Worm (Caenorhabditis elegans): ENCODE data around the gene F28B4.3.

The F28B4.3 gene

ce11 chrX:3190193-3190592 lies 45.0 kb downstream of the F28B4.3 start:
- TF ChIP-seq K11D2.4 (GFP tag; IDR thresholded peaks at IDR 0.05), result no peak
- TF ChIP-seq F49E8.2 (tag; optimal IDR thresholded peaks at IDR 0.05; ENCODE audit: insufficient read depth), result no peak
- no peak for TF ChIP-seq lag-1 (GFP tag; IDR thresholded peaks at IDR 0.05)
- TF ChIP-seq unc-62 (GFP tag; optimal IDR thresholded peaks at IDR 0.05), result no peak
- TF ChIP-seq K12H6.12 (tag; optimal IDR thresholded peaks at IDR 0.05), result no peak
- TF ChIP-seq F57A8.1 (GFP tag; optimal IDR thresholded peaks at IDR 0.05), result no peak
- TF ChIP-seq egl-18 (GFP tag; IDR thresholded peaks at IDR 0.05), result no peak
- TF ChIP-seq dpff-1 (tag; optimal IDR thresholded peaks at IDR 0.05), result no peak
- no peak for TF ChIP-seq hmg-20 (GFP tag; IDR thresholded peaks at IDR 0.05)
- TF ChIP-seq unc-130 (GFP tag; optimal IDR thresholded peaks at IDR 0.05), result no peak
- no peak for TF ChIP-seq F33H1.4 (GFP tag; IDR thresholded peaks at IDR 0.05)

ce11 chrX:3184649-3185048 lies 50.6 kb downstream of the F28B4.3 start:
- TF ChIP-seq attf-5 (GFP tag; optimal IDR thresholded peaks at IDR 0.05), result no peak

ce11 chrX:3181870-3182269 lies 53.3 kb downstream of the F28B4.3 start:
- peak; percentile 57 for TF ChIP-seq nhr-80 (tag; optimal IDR thresholded peaks at IDR 0.05)
- no peak for TF ChIP-seq lsl-1 (GFP tag; optimal IDR thresholded peaks at IDR 0.05)

- TF ChIP-seq zfh-2 (GFP tag; conservative IDR thresholded peaks at IDR 0.05), result peak; percentile 61
- no peak for TF ChIP-seq nhr-27 (tag; optimal IDR thresholded peaks at IDR 0.05)
Observed at ce11 chrX:3181376-3181775, 53.8 kb downstream of the F28B4.3 start.

ce11 chrX:3178501-3178900 lies 56.7 kb downstream of the F28B4.3 start, which contains the start of gene klp-4:
TSS of gene klp-4 (minus strand) at chrX:3178701.
- TF ChIP-seq bed-2 (GFP tag; IDR thresholded peaks at IDR 0.05) (no peak), ceh-79 (tag; optimal IDR thresholded peaks at IDR 0.05) (no peak), ceh-40 (GFP tag; IDR thresholded peaks at IDR 0.05) (no peak), repo-1 (tag; optimal IDR thresholded peaks at IDR 0.05) (no peak), tbp1 (GFP tag; optimal IDR thresholded peaks at IDR 0.05) (no peak), mel-28 (tag; optimal IDR thresholded peaks at IDR 0.05; ENCODE audit: borderline replicate concordance) (no peak), lin-40 (tag; optimal IDR thresholded peaks at IDR 0.05) (no peak), aptf-2 (GFP tag; conservative IDR thresholded peaks at IDR 0.05) (no peak), K12H6.12 (tag; optimal IDR thresholded peaks at IDR 0.05) (no peak), nhr-80 (tag; optimal IDR thresholded peaks at IDR 0.05) (no peak), nfya-2 (GFP tag; IDR thresholded peaks at IDR 0.05) (no peak), gei-17 (GFP tag; optimal IDR thresholded peaks at IDR 0.05) (no peak), zim-3 (tag; optimal IDR thresholded peaks at IDR 0.05) (no peak)

Measured in whole organism, young adult.